Worm (Caenorhabditis elegans) whole organism, L2 larva: ENCODE results near the gene T24H10.5.

Source experiments
- C34F6.9 ChIP-seq: fragments of 150-350 bp; optimal IDR thresholded peaks from 2 replicates; lab custom pipeline; 2014; ENCODE audit warnings: missing biosample characterization, missing genetic modification characterization
- F13H6.1 ChIP-seq: sonication (generic microtip); optimal IDR thresholded peaks from 2 replicates; lab custom pipeline; 2016; ENCODE audit warnings: missing genetic modification characterization, missing compliant biosample characterization
- ama-1 ChIP-seq: fragments of 150-350 bp; optimal IDR thresholded peaks from 2 replicates; lab custom pipeline; 2018; ENCODE audit warnings: inconsistent platforms
- elt-1 ChIP-seq: fragments of 150-350 bp; optimal IDR thresholded peaks from 2 replicates; lab custom pipeline; 2014; ENCODE audit warnings: missing biosample characterization, missing genetic modification characterization
- elt-3 ChIP-seq: sonication (generic microtip); optimal IDR thresholded peaks from 2 replicates; lab custom pipeline; 2017; ENCODE audit warnings: missing biosample characterization, missing genetic modification characterization
- lin-13 ChIP-seq: fragments of 150-350 bp; optimal IDR thresholded peaks from 2 replicates; lab custom pipeline; 2014; ENCODE audit warnings: missing biosample characterization, missing genetic modification reagents, missing genetic modification characterization
- lsy-2 ChIP-seq, 2 experiments: fragments of 150-350 bp in 1 of 2; sonication (generic microtip) in 1 of 2; optimal IDR thresholded peaks; 2 replicates each; lab custom pipeline; 2014 to 2017; ENCODE audit warnings: missing biosample characterization in 2 of 2, missing genetic modification characterization in 2 of 2
- nhr-237 ChIP-seq: fragments of 150-350 bp; optimal IDR thresholded peaks from 2 replicates; lab custom pipeline; 2014; ENCODE audit warnings: missing biosample characterization, missing genetic modification characterization
- peb-1 ChIP-seq: fragments of 150-350 bp; optimal IDR thresholded peaks from 2 replicates; lab custom pipeline; 2014; ENCODE audit warnings: missing biosample characterization, missing genetic modification characterization
- sma-9 ChIP-seq, 2 experiments: fragments of 150-350 bp in 1 of 2; sonication (generic microtip) in 1 of 2; optimal IDR thresholded peaks; 2 replicates each; lab custom pipeline; 2014 to 2016; ENCODE audit warnings: missing genetic modification characterization in 2 of 2, mild to moderate bottlenecking in 1 of 2, missing biosample characterization in 1 of 2, missing compliant biosample characterization in 1 of 2, missing genetic modification reagents in 1 of 2, moderate library complexity in 1 of 2
- unc-39 ChIP-seq: fragments of 150-350 bp; optimal IDR thresholded peaks from 2 replicates; lab custom pipeline; 2014; ENCODE audit warnings: missing biosample characterization, missing genetic modification characterization

DNA sequence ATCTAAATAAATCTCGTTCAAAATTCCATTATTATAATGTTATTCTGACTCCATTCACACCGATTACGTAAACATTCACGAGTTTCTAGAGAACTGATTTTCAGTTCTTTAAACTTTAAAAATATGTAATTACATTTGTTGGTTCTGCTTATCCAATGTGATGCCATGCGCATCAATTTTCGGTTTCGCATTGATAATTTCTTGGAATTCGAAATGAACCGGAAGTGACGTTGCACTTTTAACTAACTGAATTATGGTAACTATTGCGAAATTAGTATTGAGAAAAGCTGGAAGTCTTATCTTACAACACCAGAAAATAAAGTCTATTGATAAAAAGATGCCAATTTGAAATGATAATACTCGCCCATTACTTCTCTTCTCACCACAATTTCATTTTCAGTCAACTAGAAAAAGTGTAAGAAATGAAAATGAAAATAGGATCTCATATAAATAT lies 16.9 kb downstream of the T24H10.5 start:
- no peak for TF ChIP-seq ama-1 (lab: Kevin White, UChicago)
- no peak for TF ChIP-seq elt-1 (tag; lab: Kevin White, UChicago)
- no peak for TF ChIP-seq unc-39 (tag; lab: Kevin White, UChicago)
- TF ChIP-seq elt-3 (tag; lab: Kevin White, UChicago), result no peak
- peak; percentile 80 for TF ChIP-seq sma-9 (GFP tag; optimal IDR thresholded peaks at IDR 0.05; lab: Kevin White, UChicago)
- no peak for TF ChIP-seq sma-9 (tag; optimal IDR thresholded peaks at IDR 0.05; lab: Kevin White, UChicago)
- TF ChIP-seq lsy-2 (tag; optimal IDR thresholded peaks at IDR 0.05; lab: Kevin White, UChicago), result peak; percentile 5 to 56
- no peak for TF ChIP-seq nhr-237 (tag; lab: Kevin White, UChicago)
- no peak for TF ChIP-seq F13H6.1
- no peak for TF ChIP-seq lin-13
- TF ChIP-seq C34F6.9 (tag; lab: Kevin White, UChicago), result peak; percentile 22
- TF ChIP-seq peb-1 (tag; lab: Kevin White, UChicago), result no peak
